Fruit fly (Drosophila melanogaster) whole organism, embryonic: ENCODE measurements around the gene me31B.

Experiments used
- B-H1 ChIP-seq: fragments of 200-800 bp; sonication (Bioruptor generic); IDR thresholded peaks from 3 replicates; pipeline ENCODE4 v1.3.6; 2022; ENCODE audit warnings: missing biosample characterization, missing genetic modification characterization
- Blimp-1 ChIP-seq: fragments of 200-800 bp; sonication (Bioruptor generic); optimal IDR thresholded peaks from 3 replicates; lab custom pipeline; 2018; ENCODE audit warnings: missing biosample characterization, missing genetic modification characterization, mild to moderate bottlenecking, moderate library complexity, missing genetic modification reagents
- CG12104 ChIP-seq: fragments of 200-800 bp; sonication (Bioruptor generic); optimal IDR thresholded peaks from 3 replicates; lab custom pipeline; 2016; ENCODE audit warnings: missing biosample characterization, missing genetic modification characterization
- CG14050 ChIP-seq: fragments of 200-800 bp; sonication (Bioruptor generic); IDR thresholded peaks from 3 replicates; pipeline ENCODE4 v1.3.6; 2022; ENCODE audit warnings: missing biosample characterization, missing genetic modification characterization
- CG15479 ChIP-seq: fragments of 200-800 bp; sonication (Bioruptor generic); optimal IDR thresholded peaks from 3 replicates; lab custom pipeline; 2019; ENCODE audit warnings: missing biosample characterization, mild to moderate bottlenecking, missing genetic modification characterization, moderate library complexity
- CG16815 ChIP-seq: fragments of 200-800 bp; sonication (Bioruptor generic); optimal IDR thresholded peaks from 3 replicates; lab custom pipeline; 2017; ENCODE audit warnings: missing biosample characterization, mild to moderate bottlenecking, missing genetic modification characterization
- CG17385 ChIP-seq: fragments of 200-800 bp; sonication (Bioruptor generic); optimal IDR thresholded peaks from 3 replicates; lab custom pipeline; 2018; ENCODE audit warnings: missing biosample characterization, mild to moderate bottlenecking, missing genetic modification characterization
- CG17612 ChIP-seq: fragments of 200-800 bp; sonication (Bioruptor generic); IDR thresholded peaks from 2 replicates; pipeline ENCODE4 v1.3.6; 2022; ENCODE audit warnings: missing biosample characterization, missing genetic modification characterization
- CG18262 ChIP-seq: fragments of 200-800 bp; optimal IDR thresholded peaks from 3 replicates; lab custom pipeline; 2019; ENCODE audit warnings: missing biosample characterization, mild to moderate bottlenecking, missing genetic modification characterization, moderate library complexity
- CG18619 ChIP-seq: fragments of 200-800 bp; sonication (Bioruptor generic); optimal IDR thresholded peaks from 3 replicates; lab custom pipeline; 2017; ENCODE audit warnings: missing biosample characterization, mild to moderate bottlenecking, missing genetic modification characterization
- CG2199 ChIP-seq: fragments of 200-800 bp; sonication (Bioruptor generic); IDR thresholded peaks from 3 replicates; pipeline ENCODE4 v1.3.6; 2022; ENCODE audit warnings: missing biosample characterization, missing genetic modification characterization
- CG30431 ChIP-seq: fragments of 200-800 bp; sonication (Bioruptor generic); optimal IDR thresholded peaks from 2 replicates; lab custom pipeline; 2017; ENCODE audit warnings: missing biosample characterization, missing genetic modification characterization
- CG31224 ChIP-seq: fragments of 200-800 bp; sonication (Bioruptor generic); IDR thresholded peaks from 2 replicates; pipeline ENCODE4 v1.3.6; 2022; ENCODE audit warnings: missing biosample characterization, missing genetic modification characterization
- CG3163 ChIP-seq: fragments of 200-800 bp; sonication (Bioruptor generic); optimal IDR thresholded peaks from 3 replicates; lab custom pipeline; 2016; ENCODE audit warnings: missing biosample characterization, missing genetic modification characterization
- CG3407 ChIP-seq: fragments of 200-800 bp; sonication (Bioruptor generic); optimal IDR thresholded peaks from 2 replicates; lab custom pipeline; 2018; ENCODE audit warnings: missing biosample characterization, mild to moderate bottlenecking, missing genetic modification characterization
- CG34422 ChIP-seq: fragments of 200-800 bp; sonication (Bioruptor generic); IDR thresholded peaks from 3 replicates; pipeline ENCODE4 v1.3.6; 2022; ENCODE audit warnings: missing biosample characterization, missing genetic modification characterization
- CG6175 ChIP-seq: fragments of 200-800 bp; sonication (Bioruptor generic); IDR thresholded peaks from 3 replicates; pipeline ENCODE4 v1.3.6; 2022; ENCODE audit warnings: missing biosample characterization, missing genetic modification characterization
- CG6254 ChIP-seq: fragments of 200-800 bp; sonication (Bioruptor generic); optimal IDR thresholded peaks from 3 replicates; lab custom pipeline; 2017; ENCODE audit warnings: mild to moderate bottlenecking, missing biosample characterization, missing genetic modification reagents, missing genetic modification characterization
- CG7963 ChIP-seq: fragments of 200-800 bp; sonication (Bioruptor generic); IDR thresholded peaks from 3 replicates; pipeline ENCODE4 v1.3.6; 2022; ENCODE audit warnings: missing biosample characterization, missing genetic modification characterization; ENCODE audit not compliant: partially characterized antibody
- CG9609 ChIP-seq: fragments of 200-800 bp; sonication (Bioruptor generic); optimal IDR thresholded peaks from 3 replicates; lab custom pipeline; 2016; ENCODE audit warnings: missing biosample characterization, missing genetic modification characterization
- CG9876 ChIP-seq: fragments of 200-800 bp; sonication (Bioruptor generic); optimal IDR thresholded peaks from 2 replicates; lab custom pipeline; 2016; ENCODE audit warnings: missing biosample characterization, missing genetic modification characterization
- D ChIP-seq, 2 experiments: fragments of 200-800 bp in 1 of 2; fragments of >200 bp in 1 of 2; sonication (Bioruptor generic) in 1 of 2; optimal IDR thresholded peaks; 2 replicates in 1 of 2; 3 replicates in 1 of 2; lab custom pipeline; 2017; ENCODE audit warnings: mild to moderate bottlenecking in 1 of 2, missing biosample characterization in 1 of 2, missing genetic modification characterization in 1 of 2, missing genetic modification reagents in 1 of 2
- Dll ChIP-seq: fragments of 200-800 bp; sonication (Bioruptor generic); IDR thresholded peaks from 4 replicates; pipeline ENCODE4 v1.3.6; 2022; ENCODE audit warnings: missing biosample characterization, missing genetic modification characterization; ENCODE audit not compliant: partially characterized antibody
- HLH3B ChIP-seq: fragments of 200-800 bp; sonication (Bioruptor generic); IDR thresholded peaks from 2 replicates; pipeline ENCODE4 v1.3.6; 2022; ENCODE audit warnings: missing biosample characterization, missing genetic modification characterization
- Hr39 ChIP-seq: fragments of >200 bp; optimal IDR thresholded peaks from 2 replicates; lab custom pipeline; 2017
- Lpt ChIP-seq: fragments of >200 bp; optimal IDR thresholded peaks from 2 replicates; lab custom pipeline; 2018; ENCODE audit warnings: missing biosample characterization, missing genetic modification characterization
- Med ChIP-seq: fragments of 200-800 bp; sonication (Bioruptor generic); peaks from one replicate; lab custom pipeline; 2016; ENCODE audit warnings: missing biosample characterization, missing genetic modification characterization, mild to moderate bottlenecking, inconsistent platforms, moderate library complexity
- Mes4 ChIP-seq: fragments of 200-800 bp; sonication (Bioruptor generic); optimal IDR thresholded peaks from 2 replicates; lab custom pipeline; 2016; ENCODE audit warnings: missing biosample characterization, missing genetic modification characterization
- Myb ChIP-seq: fragments of 200-800 bp; sonication (Bioruptor generic); optimal IDR thresholded peaks from 2 replicates; lab custom pipeline; 2016; ENCODE audit warnings: missing biosample characterization, missing genetic modification characterization
- Pdp1 ChIP-seq, 2 experiments: fragments of 200-800 bp; sonication (Bioruptor generic); optimal IDR thresholded peaks; 3 replicates each; lab custom pipeline; 2016; ENCODE audit warnings: missing biosample characterization in 2 of 2, missing genetic modification characterization in 2 of 2, mild to moderate bottlenecking in 1 of 2, moderate library complexity in 1 of 2
- Ptx1 ChIP-seq: fragments of 200-800 bp; sonication (Bioruptor generic); IDR thresholded peaks from 2 replicates; pipeline ENCODE4 v1.3.6; 2022; ENCODE audit warnings: missing biosample characterization, missing genetic modification characterization
- Sry-δ ChIP-seq: fragments of 200-800 bp; sonication (Bioruptor generic); optimal IDR thresholded peaks from 2 replicates; lab custom pipeline; 2016; ENCODE audit warnings: missing biosample characterization, missing genetic modification characterization
- Tbp ChIP-seq: fragments of >200 bp; optimal IDR thresholded peaks from 2 replicates; lab custom pipeline; 2018; ENCODE audit warnings: missing biosample characterization, missing genetic modification characterization
- aop ChIP-seq: fragments of 200-800 bp; sonication (Bioruptor generic); IDR thresholded peaks from 2 replicates; pipeline ENCODE4 v1.3.6; 2022; ENCODE audit warnings: missing biosample characterization, missing genetic modification characterization
- cad ChIP-seq: fragments of >200 bp; optimal IDR thresholded peaks from 2 replicates; lab custom pipeline; 2017; ENCODE audit warnings: missing biosample characterization, missing genetic modification characterization
- crol ChIP-seq: fragments of 200-800 bp; sonication (Bioruptor generic); IDR thresholded peaks from 2 replicates; pipeline ENCODE4 v1.3.6; 2022; ENCODE audit warnings: missing biosample characterization, missing genetic modification characterization
- disco-r ChIP-seq: fragments of 200-800 bp; sonication (Bioruptor generic); optimal IDR thresholded peaks from 2 replicates; lab custom pipeline; 2016; ENCODE audit warnings: missing biosample characterization, missing genetic modification characterization
- eve ChIP-seq, 2 experiments: fragments of >200 bp; optimal IDR thresholded peaks; 2 replicates each; lab custom pipeline; 2017; ENCODE audit warnings: missing biosample characterization in 2 of 2, missing genetic modification characterization in 2 of 2
- fd102C ChIP-seq: fragments of 200-800 bp; sonication (Bioruptor generic); optimal IDR thresholded peaks from 2 replicates; lab custom pipeline; 2018; ENCODE audit warnings: missing biosample characterization, mild to moderate bottlenecking, missing genetic modification characterization, moderate library complexity
- klu ChIP-seq: fragments of 200-800 bp; sonication (Bioruptor generic); IDR thresholded peaks from 2 replicates; pipeline ENCODE4 v1.3.6; 2022; ENCODE audit warnings: missing biosample characterization, missing genetic modification characterization
- nerfin-1 ChIP-seq: fragments of 200-800 bp; sonication (Bioruptor generic); optimal IDR thresholded peaks from 3 replicates; lab custom pipeline; 2019; ENCODE audit warnings: missing biosample characterization, mild to moderate bottlenecking, missing genetic modification characterization, moderate library complexity
- nmo ChIP-seq: fragments of 200-800 bp; sonication (Bioruptor generic); optimal IDR thresholded peaks from 2 replicates; lab custom pipeline; 2018; ENCODE audit warnings: missing biosample characterization, mild to moderate bottlenecking, missing genetic modification characterization, moderate library complexity
- row ChIP-seq: fragments of 200-800 bp; sonication (Bioruptor generic); IDR thresholded peaks from 3 replicates; pipeline ENCODE4 v1.3.6; 2022; ENCODE audit warnings: missing biosample characterization, missing genetic modification characterization
- scrt ChIP-seq: fragments of 200-800 bp; sonication (Bioruptor generic); optimal IDR thresholded peaks from 2 replicates; lab custom pipeline; 2018; ENCODE audit warnings: missing biosample characterization, mild to moderate bottlenecking, missing genetic modification characterization, moderate library complexity
- sob ChIP-seq: fragments of 200-800 bp; sonication (Bioruptor generic); IDR thresholded peaks from 2 replicates; pipeline ENCODE4 v1.3.6; 2022; ENCODE audit warnings: missing biosample characterization, missing genetic modification characterization
- tll ChIP-seq, 2 experiments: fragments of 200-800 bp in 1 of 2; fragments of >200 bp in 1 of 2; sonication (Bioruptor generic) in 1 of 2; optimal IDR thresholded peaks; 2 replicates each; lab custom pipeline; 2017 to 2019; ENCODE audit warnings: missing biosample characterization in 2 of 2, missing genetic modification characterization in 2 of 2, mild to moderate bottlenecking in 1 of 2, moderate library complexity in 1 of 2
- tup ChIP-seq: fragments of 200-800 bp; sonication (Bioruptor generic); optimal IDR thresholded peaks from 2 replicates; lab custom pipeline; 2016; ENCODE audit warnings: missing biosample characterization, mild to moderate bottlenecking, missing genetic modification characterization, moderate library complexity

me31B gene

DNA sequence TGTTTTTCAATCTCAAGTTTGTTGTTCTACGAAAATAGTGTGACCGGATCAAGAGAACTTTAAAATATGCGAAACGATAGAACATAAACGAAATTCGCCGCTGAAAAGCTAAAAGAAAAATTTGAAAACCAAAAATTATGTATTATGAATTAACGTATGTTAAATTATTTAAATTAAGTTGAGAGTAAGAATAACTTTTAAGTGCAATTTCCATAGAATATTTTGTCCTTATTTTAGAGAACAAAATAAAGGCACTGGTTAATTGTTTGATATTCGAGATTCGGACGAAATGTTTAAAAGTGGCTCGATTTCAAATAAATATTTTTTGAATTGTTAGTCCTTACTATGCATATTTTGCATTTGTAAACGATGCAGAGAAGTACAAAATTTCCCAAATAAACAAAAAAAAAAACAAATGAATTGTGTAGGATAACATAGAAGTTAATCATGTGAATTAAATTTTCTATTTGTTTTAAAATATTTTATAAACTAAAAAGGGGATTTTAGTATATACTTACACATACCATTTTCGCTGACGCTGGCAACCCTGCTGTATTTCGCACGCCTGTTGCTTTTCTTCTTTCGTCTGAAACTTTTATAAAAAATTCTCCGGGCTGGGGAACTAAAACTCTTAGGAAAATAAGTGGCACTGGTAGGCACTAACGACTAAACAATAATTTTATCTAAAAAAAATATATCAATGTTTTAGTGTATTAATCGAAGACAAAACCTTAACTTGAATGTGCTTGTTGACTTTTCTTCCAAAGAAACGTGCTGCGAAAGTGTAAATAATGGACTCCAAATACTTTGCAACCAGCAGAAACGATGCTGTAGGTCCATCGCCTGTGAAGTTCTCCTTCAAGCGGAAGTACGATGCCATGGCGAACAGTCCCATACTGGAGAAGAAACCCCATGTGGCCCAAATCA lies 28.2 kb upstream of the me31B start, which contains the start of the genes CG5727 and ath (continued):
- TF ChIP-seq CG18262 (tag; lab: Kevin White, UChicago), result peak; percentile 20
- peak; percentile 50 for TF ChIP-seq nmo (GFP tag; lab: Kevin White, UChicago)
- no peak for TF ChIP-seq CG16815 (GFP tag; lab: Kevin White, UChicago)
- no peak for TF ChIP-seq CG17612 (GFP tag; lab: Robert Waterston, UW)
- TF ChIP-seq tll (GFP tag; optimal IDR thresholded peaks at IDR 0.05; lab: Kevin White, UChicago), result no peak

DNA sequence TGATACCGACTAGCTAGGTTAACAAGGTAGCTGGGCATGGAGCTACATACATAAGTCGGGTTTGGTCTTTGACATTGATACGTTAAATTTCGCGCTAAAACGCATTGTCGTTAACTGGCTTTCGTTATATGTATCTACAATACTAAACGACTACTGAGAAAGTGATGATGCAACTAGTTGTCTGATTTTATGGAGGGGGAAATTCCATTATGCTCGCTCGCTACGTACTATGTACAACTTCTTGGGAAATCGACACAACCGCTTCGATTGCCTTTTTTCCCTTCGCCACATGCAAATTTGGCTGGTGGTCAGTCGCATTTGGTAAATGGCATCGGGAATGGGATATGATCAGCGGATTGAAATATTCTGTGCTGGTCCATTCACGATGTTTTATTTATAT lies 19.1 kb upstream of the me31B start:
- TF ChIP-seq Lpt (GFP tag; lab: Kevin White, UChicago), result no peak
- TF ChIP-seq Ptx1 (GFP tag; lab: Robert Waterston, UW), result no peak
- no peak for TF ChIP-seq Sry-δ (GFP tag; lab: Kevin White, UChicago)
- no peak for TF ChIP-seq CG9876 (GFP tag; lab: Kevin White, UChicago)
- TF ChIP-seq CG15479 (GFP tag; lab: Kevin White, UChicago), result peak; percentile 14
- 0 out of 3 replicates have a peak, but pooled peaks have one; percentile 32 for TF ChIP-seq CG2199 (GFP tag; lab: Robert Waterston, UW)
- no peak for TF ChIP-seq CG34422 (GFP tag; lab: Robert Waterston, UW)
- TF ChIP-seq sob (GFP tag; lab: Robert Waterston, UW), result no peak
- TF ChIP-seq CG9609 (GFP tag; lab: Kevin White, UChicago), result no peak
- no peak for TF ChIP-seq CG6254 (GFP tag; lab: Kevin White, UChicago)
- TF ChIP-seq klu (GFP tag; lab: Robert Waterston, UW), result no peak
- no peak for TF ChIP-seq Myb (GFP tag; lab: Kevin White, UChicago)
- TF ChIP-seq HLH3B, result 0 out of 2 replicates have a peak, but pooled peaks have one; percentile 8
- no peak for TF ChIP-seq CG31224 (GFP tag; lab: Robert Waterston, UW)
- TF ChIP-seq CG30431, result no peak
- no peak for TF ChIP-seq Dll (GFP tag; lab: Robert Waterston, UW)
- TF ChIP-seq B-H1 (GFP tag; lab: Robert Waterston, UW), result no peak
- TF ChIP-seq CG7963 (GFP tag; lab: Robert Waterston, UW), result no peak
- TF ChIP-seq D (optimal IDR thresholded peaks at IDR 0.05; lab: Kevin White, UChicago), result no peak
- TF ChIP-seq D (GFP tag; optimal IDR thresholded peaks at IDR 0.05; lab: Kevin White, UChicago), result no peak
- TF ChIP-seq aop, result no peak
- no peak for TF ChIP-seq CG6175 (GFP tag; lab: Robert Waterston, UW)
- TF ChIP-seq CG3163, result no peak
- no peak for TF ChIP-seq row (GFP tag; lab: Robert Waterston, UW)
- peak; percentile 36 for TF ChIP-seq scrt
- TF ChIP-seq disco-r (GFP tag; lab: Kevin White, UChicago), result no peak
- no peak for TF ChIP-seq CG17385
- no peak for TF ChIP-seq Hr39
- TF ChIP-seq Tbp, result no peak
- TF ChIP-seq fd102C (GFP tag; lab: Kevin White, UChicago), result no peak
- TF ChIP-seq Pdp1 (GFP tag; optimal IDR thresholded peaks at IDR 0.05; lab: Kevin White, UChicago), result peak in 1 of 2 experiments; percentile 96
- no peak for TF ChIP-seq tup
- TF ChIP-seq Mes4 (GFP tag; lab: Kevin White, UChicago), result no peak
- TF ChIP-seq CG18619 (GFP tag; lab: Kevin White, UChicago), result no peak
- no peak for TF ChIP-seq Blimp-1
- TF ChIP-seq cad (GFP tag; lab: Kevin White, UChicago), result peak; percentile 5
- peak; percentile 52 for TF ChIP-seq nerfin-1 (tag; lab: Kevin White, UChicago)
- no peak for TF ChIP-seq crol (GFP tag; lab: Robert Waterston, UW)
- no peak for TF ChIP-seq tll (GFP tag; optimal IDR thresholded peaks at IDR 0.05; lab: Kevin White, UChicago)
- no peak for TF ChIP-seq CG3407 (GFP tag; lab: Kevin White, UChicago)
- no peak for TF ChIP-seq CG12104 (GFP tag; lab: Kevin White, UChicago)
- TF ChIP-seq eve (GFP tag; optimal IDR thresholded peaks at IDR 0.05; lab: Kevin White, UChicago), result peak in 1 of 2 experiments; percentile 75
- no peak for TF ChIP-seq CG14050
- no peak for TF ChIP-seq Med (GFP tag; lab: Kevin White, UChicago)
